Worm (Caenorhabditis elegans): Measurements from ENCODE around the gene K07B1.4.

DNA sequence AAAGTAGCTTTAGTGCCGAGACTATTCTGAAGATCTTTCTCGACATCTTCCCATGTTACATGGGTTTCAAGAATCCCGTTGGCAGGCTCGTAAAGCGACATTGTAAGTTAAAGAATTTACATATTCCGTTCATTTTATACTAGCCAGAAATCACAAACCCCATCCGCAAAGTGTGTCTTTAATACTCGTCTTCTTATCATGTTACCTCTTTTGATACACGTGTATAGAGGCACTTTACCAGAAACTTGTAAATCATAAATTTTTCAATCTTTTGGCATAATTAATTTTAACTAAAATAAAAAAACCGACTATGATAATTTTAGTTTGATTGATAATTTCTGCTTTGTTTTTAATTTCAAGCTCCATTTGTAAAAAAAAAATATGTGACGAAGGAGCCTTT is 42.2 kb downstream of the K07B1.4 start, which contains the start of gene E02C12.6:
- no peak for TF ChIP-seq unc-62 (GFP tag; optimal IDR thresholded peaks at IDR 0.05)
- TF ChIP-seq mep-1 (tag; optimal IDR thresholded peaks at IDR 0.05), result no peak
- TF ChIP-seq ceh-39 (tag; optimal IDR thresholded peaks at IDR 0.05), result no peak
- no peak for TF ChIP-seq snpc-4 (tag; optimal IDR thresholded peaks at IDR 0.05)
